Fruit fly (Drosophila melanogaster) whole organism, embryonic: ENCODE results near the gene Gyc88E.

Source experiments
- Antp ChIP-seq: fragments of 200-800 bp; sonication (Bioruptor generic); optimal IDR thresholded peaks from 3 replicates; lab custom pipeline; 2016; ENCODE audit warnings: missing biosample characterization, missing genetic modification characterization
- Atf-2 ChIP-seq: fragments of 200-800 bp; sonication (Bioruptor generic); optimal IDR thresholded peaks from 2 replicates; lab custom pipeline; 2016; ENCODE audit warnings: missing biosample characterization, missing genetic modification characterization
- Bdp1 ChIP-seq: fragments of 200-800 bp; sonication (Bioruptor generic); optimal IDR thresholded peaks from 3 replicates; lab custom pipeline; 2016; ENCODE audit warnings: missing biosample characterization, missing genetic modification characterization
- CG1024 ChIP-seq: fragments of 200-800 bp; sonication (Bioruptor generic); IDR thresholded peaks from 2 replicates; pipeline ENCODE4 v1.3.6; 2022; ENCODE audit warnings: missing biosample characterization, missing genetic modification characterization
- CG10321 ChIP-seq: fragments of 200-800 bp; sonication (Bioruptor generic); IDR thresholded peaks from 2 replicates; pipeline ENCODE4 v1.3.6; 2022; ENCODE audit warnings: missing biosample characterization, missing genetic modification characterization
- CG11085 ChIP-seq: fragments of 200-800 bp; sonication (Bioruptor generic); IDR thresholded peaks from 2 replicates; pipeline ENCODE4 v1.3.6; 2022; ENCODE audit warnings: missing biosample characterization, missing genetic modification characterization
- CG11696 ChIP-seq: fragments of 200-800 bp; sonication (Bioruptor generic); IDR thresholded peaks from 2 replicates; pipeline ENCODE4 v1.3.6; 2022; ENCODE audit warnings: missing biosample characterization, missing genetic modification characterization
- CG12744 ChIP-seq: fragments of 200-800 bp; sonication (Bioruptor generic); optimal IDR thresholded peaks from 2 replicates; lab custom pipeline; 2016; ENCODE audit warnings: missing biosample characterization, missing genetic modification characterization
- CG13123 ChIP-seq: fragments of 200-800 bp; sonication (Bioruptor generic); optimal IDR thresholded peaks from 2 replicates; lab custom pipeline; 2016; ENCODE audit warnings: missing biosample characterization, missing genetic modification characterization
- CG13287 ChIP-seq: fragments of 200-800 bp; sonication (Bioruptor generic); IDR thresholded peaks from 2 replicates; pipeline ENCODE4 v1.3.6; 2022; ENCODE audit warnings: missing biosample characterization, missing genetic modification characterization; ENCODE audit not compliant: partially characterized antibody
- CG13624 ChIP-seq: fragments of 200-800 bp; sonication (Bioruptor generic); optimal IDR thresholded peaks from 2 replicates; lab custom pipeline; 2016; ENCODE audit warnings: missing biosample characterization, missing genetic modification characterization
- CG15269 ChIP-seq: fragments of 200-800 bp; sonication (Bioruptor generic); optimal IDR thresholded peaks from 2 replicates; lab custom pipeline; 2018; ENCODE audit warnings: missing biosample characterization, mild to moderate bottlenecking, missing genetic modification characterization, moderate library complexity
- CG15479 ChIP-seq: fragments of 200-800 bp; sonication (Bioruptor generic); optimal IDR thresholded peaks from 3 replicates; lab custom pipeline; 2019; ENCODE audit warnings: missing biosample characterization, mild to moderate bottlenecking, missing genetic modification characterization, moderate library complexity
- CG2202 ChIP-seq: fragments of 200-800 bp; sonication (Bioruptor generic); optimal IDR thresholded peaks from 2 replicates; lab custom pipeline; 2018; ENCODE audit warnings: missing biosample characterization, mild to moderate bottlenecking, missing genetic modification characterization
- CG31441 ChIP-seq: fragments of 200-800 bp; sonication (Bioruptor generic); IDR thresholded peaks from 2 replicates; pipeline ENCODE4 v1.3.6; 2022; ENCODE audit warnings: missing biosample characterization, missing genetic modification characterization
- CG34422 ChIP-seq: fragments of 200-800 bp; sonication (Bioruptor generic); IDR thresholded peaks from 3 replicates; pipeline ENCODE4 v1.3.6; 2022; ENCODE audit warnings: missing biosample characterization, missing genetic modification characterization
- CG4854 ChIP-seq: fragments of 200-800 bp; sonication (Bioruptor generic); optimal IDR thresholded peaks from 2 replicates; lab custom pipeline; 2016; ENCODE audit warnings: missing biosample characterization, missing genetic modification characterization, inconsistent platforms
- CG7372 ChIP-seq: fragments of 200-800 bp; sonication (Bioruptor generic); IDR thresholded peaks from 2 replicates; pipeline ENCODE4 v1.3.6; 2022; ENCODE audit warnings: missing biosample characterization, missing genetic modification characterization
- CG7745 ChIP-seq: fragments of 200-800 bp; sonication (Bioruptor generic); optimal IDR thresholded peaks from 2 replicates; lab custom pipeline; 2018; ENCODE audit warnings: missing biosample characterization, mild to moderate bottlenecking, missing genetic modification characterization, moderate library complexity
- CG8089 ChIP-seq: fragments of 200-800 bp; sonication (Bioruptor generic); optimal IDR thresholded peaks from 3 replicates; lab custom pipeline; 2016; ENCODE audit warnings: missing biosample characterization, missing genetic modification characterization
- Dad ChIP-seq: fragments of 200-800 bp; sonication (Bioruptor generic); optimal IDR thresholded peaks from 3 replicates; lab custom pipeline; 2016; ENCODE audit warnings: missing biosample characterization, missing genetic modification characterization
- Dfd ChIP-seq, 2 experiments: fragments of >200 bp; optimal IDR thresholded peaks; 2 replicates each; lab custom pipeline; 2017; ENCODE audit warnings: missing biosample characterization in 2 of 2, missing genetic modification characterization in 2 of 2
- E2f2 ChIP-seq: fragments of 200-800 bp; sonication (Bioruptor generic); IDR thresholded peaks from 2 replicates; pipeline ENCODE4 v1.3.6; 2022; ENCODE audit warnings: missing biosample characterization, missing genetic modification characterization
- Fer2 ChIP-seq: fragments of 200-800 bp; sonication (Bioruptor generic); optimal IDR thresholded peaks from 2 replicates; lab custom pipeline; 2018; ENCODE audit warnings: missing biosample characterization, mild to moderate bottlenecking, missing genetic modification characterization, moderate library complexity
- HHEX ChIP-seq: fragments of 200-800 bp; sonication (Bioruptor generic); optimal IDR thresholded peaks from 3 replicates; lab custom pipeline; 2017; ENCODE audit warnings: missing biosample characterization, mild to moderate bottlenecking, missing genetic modification characterization, missing genetic modification reagents
- HmgZ ChIP-seq: fragments of 200-800 bp; sonication (Bioruptor generic); optimal IDR thresholded peaks from 2 replicates; lab custom pipeline; 2018; ENCODE audit warnings: missing biosample characterization, mild to moderate bottlenecking, missing genetic modification characterization
- MESR4 ChIP-seq: fragments of 200-800 bp; sonication (Bioruptor generic); optimal IDR thresholded peaks from 2 replicates; lab custom pipeline; 2018; ENCODE audit warnings: missing biosample characterization, mild to moderate bottlenecking, missing genetic modification characterization, moderate library complexity
- Mad ChIP-seq: fragments of 200-800 bp; sonication (Bioruptor generic); optimal IDR thresholded peaks from 2 replicates; lab custom pipeline; 2016; ENCODE audit warnings: missing biosample characterization, missing genetic modification characterization
- Med ChIP-seq: fragments of 200-800 bp; sonication (Bioruptor generic); peaks from one replicate; lab custom pipeline; 2016; ENCODE audit warnings: missing biosample characterization, missing genetic modification characterization, mild to moderate bottlenecking, inconsistent platforms, moderate library complexity
- Meics ChIP-seq: fragments of 200-800 bp; sonication (Bioruptor generic); optimal IDR thresholded peaks from 2 replicates; lab custom pipeline; 2017; ENCODE audit warnings: missing biosample characterization, mild to moderate bottlenecking, missing genetic modification characterization
- NC2α ChIP-seq: fragments of 200-800 bp; sonication (Bioruptor generic); optimal IDR thresholded peaks from 2 replicates; lab custom pipeline; 2016; ENCODE audit warnings: missing biosample characterization, missing genetic modification characterization
- Spps ChIP-seq: fragments of 200-800 bp; sonication (Bioruptor generic); optimal IDR thresholded peaks from 2 replicates; lab custom pipeline; 2018; ENCODE audit warnings: missing biosample characterization, mild to moderate bottlenecking, missing genetic modification characterization
- Sry-δ ChIP-seq: fragments of 200-800 bp; sonication (Bioruptor generic); optimal IDR thresholded peaks from 2 replicates; lab custom pipeline; 2016; ENCODE audit warnings: missing biosample characterization, missing genetic modification characterization
- TFAM ChIP-seq: fragments of 200-800 bp; sonication (Bioruptor generic); optimal IDR thresholded peaks from 2 replicates; lab custom pipeline; 2017; ENCODE audit warnings: missing biosample characterization, missing genetic modification characterization, inconsistent platforms
- Trl ChIP-seq, 3 experiments: fragments of >200 bp in 2 of 3; fragments of 200-800 bp in 1 of 3; sonication (Bioruptor generic) in 1 of 3; optimal IDR thresholded peaks; 2 replicates in 1 of 3; 3 replicates in 2 of 3; lab custom pipeline; 2016 to 2017; ENCODE audit warnings: missing biosample characterization in 1 of 3, missing genetic modification characterization in 1 of 3
- abd-A ChIP-seq: fragments of 200-800 bp; sonication (Bioruptor generic); optimal IDR thresholded peaks from 3 replicates; lab custom pipeline; 2019; ENCODE audit warnings: missing biosample characterization, mild to moderate bottlenecking, missing genetic modification characterization, moderate library complexity
- ap ChIP-seq: fragments of 200-800 bp; sonication (Bioruptor generic); IDR thresholded peaks from 2 replicates; pipeline ENCODE4 v1.3.6; 2022; ENCODE audit warnings: missing biosample characterization, missing genetic modification characterization
- eve ChIP-seq, 2 experiments: fragments of >200 bp; optimal IDR thresholded peaks; 2 replicates each; lab custom pipeline; 2017; ENCODE audit warnings: missing biosample characterization in 2 of 2, missing genetic modification characterization in 2 of 2
- hb ChIP-seq: fragments of 200-800 bp; sonication (Bioruptor generic); IDR thresholded peaks from 3 replicates; pipeline ENCODE4 v1.3.6; 2022; ENCODE audit warnings: missing biosample characterization, missing genetic modification characterization; ENCODE audit not compliant: partially characterized antibody
- hth ChIP-seq: fragments of >200 bp; optimal IDR thresholded peaks from 2 replicates; lab custom pipeline; 2017; ENCODE audit warnings: inconsistent platforms
- maf-S ChIP-seq: fragments of 200-800 bp; sonication (Bioruptor generic); optimal IDR thresholded peaks from 2 replicates; lab custom pipeline; 2016; ENCODE audit warnings: missing biosample characterization, missing genetic modification characterization
- nmo ChIP-seq: fragments of 200-800 bp; sonication (Bioruptor generic); optimal IDR thresholded peaks from 2 replicates; lab custom pipeline; 2018; ENCODE audit warnings: missing biosample characterization, mild to moderate bottlenecking, missing genetic modification characterization, moderate library complexity
- repo ChIP-seq: fragments of 200-800 bp; sonication (Bioruptor generic); optimal IDR thresholded peaks from 2 replicates; lab custom pipeline; 2016; ENCODE audit warnings: missing biosample characterization, missing genetic modification characterization
- sd ChIP-seq: fragments of 200-800 bp; sonication (Bioruptor generic); optimal IDR thresholded peaks from 3 replicates; lab custom pipeline; 2018; ENCODE audit warnings: missing biosample characterization, mild to moderate bottlenecking, missing genetic modification characterization, moderate library complexity
- slbo ChIP-seq: fragments of 200-800 bp; sonication (Bioruptor generic); IDR thresholded peaks from 2 replicates; pipeline ENCODE4 v1.3.6; 2022; ENCODE audit warnings: missing biosample characterization, missing genetic modification characterization
- ssp ChIP-seq: fragments of 200-800 bp; sonication (Bioruptor generic); IDR thresholded peaks from 2 replicates; pipeline ENCODE4 v1.3.6; 2022; ENCODE audit warnings: missing biosample characterization, missing genetic modification characterization
- vvl ChIP-seq: fragments of 200-800 bp; sonication (Bioruptor generic); IDR thresholded peaks from 2 replicates; pipeline ENCODE4 v1.3.6; 2022; ENCODE audit warnings: missing biosample characterization, missing genetic modification characterization
- zen ChIP-seq: fragments of 200-800 bp; sonication (Bioruptor generic); optimal IDR thresholded peaks from 3 replicates; lab custom pipeline; 2018; ENCODE audit warnings: missing biosample characterization, mild to moderate bottlenecking, missing genetic modification characterization, moderate library complexity
- zen2 ChIP-seq: fragments of 200-800 bp; sonication (Bioruptor generic); IDR thresholded peaks from 3 replicates; pipeline ENCODE4 v1.3.6; 2022; ENCODE audit warnings: missing biosample characterization, missing genetic modification characterization; ENCODE audit not compliant: partially characterized antibody
- zf30C ChIP-seq: fragments of 200-800 bp; sonication (Bioruptor generic); optimal IDR thresholded peaks from 3 replicates; lab custom pipeline; 2018; ENCODE audit warnings: missing biosample characterization, mild to moderate bottlenecking, missing genetic modification characterization

The Gyc88E gene

DNA sequence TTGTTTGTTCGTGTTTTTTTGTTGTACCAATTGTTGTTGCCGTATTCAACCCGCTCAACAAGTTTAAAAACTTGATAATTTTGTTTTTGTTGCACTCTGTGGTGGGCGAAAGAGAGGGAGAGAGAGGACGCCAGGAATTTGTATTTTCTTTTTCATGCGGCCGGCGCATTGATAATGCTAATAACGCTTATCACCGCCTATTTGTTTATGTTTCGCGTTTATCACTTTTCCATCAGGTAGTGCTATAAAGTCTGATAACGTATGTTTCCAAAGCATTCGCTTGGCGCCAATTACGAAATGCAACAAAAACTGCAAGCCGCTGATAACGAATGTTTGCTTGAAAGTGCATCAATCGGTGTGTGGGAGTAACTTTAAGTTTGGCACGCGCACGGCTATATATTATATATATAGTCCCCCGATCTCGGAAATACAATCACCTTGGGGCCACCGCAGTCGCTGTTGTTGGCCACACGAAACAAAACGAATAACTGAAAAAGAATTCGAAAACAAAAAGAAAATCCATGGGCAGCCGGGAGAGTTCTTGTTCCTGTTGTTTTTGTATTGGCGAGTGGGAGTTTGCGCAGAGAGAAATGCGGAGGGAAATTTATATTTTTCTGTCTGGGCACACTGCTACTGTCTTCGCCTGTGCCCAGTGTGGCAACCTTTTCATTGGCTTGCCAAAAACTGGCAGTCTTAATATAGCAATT, 3.0 kb upstream of the Gyc88E start, which contains the start of gene Glys (continued):
- TF ChIP-seq Meics (GFP tag; lab: Kevin White, UChicago) (peak; percentile 34), CG10321 (GFP tag; lab: Robert Waterston, UW) (no peak), ap (GFP tag; lab: Robert Waterston, UW) (no peak), sd (tag; lab: Kevin White, UChicago) (peak; percentile 98), CG11696 (GFP tag; lab: Robert Waterston, UW) (no peak), HHEX (GFP tag; lab: Kevin White, UChicago) (no peak), Sry-δ (peak; percentile 40), CG8089 (no peak), hth (lab: Kevin White, UChicago) (no peak), hb (GFP tag; lab: Robert Waterston, UW) (no peak), CG13287 (GFP tag; lab: Robert Waterston, UW) (peak; percentile 27; the same call in 1 of the 2 replicates), Antp (GFP tag; lab: Kevin White, UChicago) (no peak), CG13123 (no peak), CG2202 (tag; lab: Kevin White, UChicago) (no peak), CG34422 (peak; percentile 69; the same call in 2 of the 3 replicates), E2f2 (no peak), slbo (GFP tag; lab: Robert Waterston, UW) (no peak), CG7745 (tag; lab: Kevin White, UChicago) (no peak), CG15479 (GFP tag; lab: Kevin White, UChicago) (peak; percentile 54), zen (no peak), Atf-2 (GFP tag; lab: Kevin White, UChicago) (no peak), Bdp1 (GFP tag; lab: Kevin White, UChicago) (no peak), Trl (optimal IDR thresholded peaks at IDR 0.05; lab: Kevin White, UChicago) (peak; percentile 49 to 55), Trl (GFP tag; optimal IDR thresholded peaks at IDR 0.05; lab: Kevin White, UChicago) (peak; percentile 42), CG7372 (GFP tag; lab: Robert Waterston, UW) (no peak), TFAM (GFP tag; lab: Kevin White, UChicago) (no peak), CG4854 (GFP tag; lab: Kevin White, UChicago) (no peak), NC2α (GFP tag; lab: Kevin White, UChicago) (no peak), Fer2 (no peak), Dad (GFP tag; lab: Kevin White, UChicago) (no peak), CG1024 (GFP tag; lab: Robert Waterston, UW) (no peak), zen2 (no peak), Med (GFP tag; lab: Kevin White, UChicago) (peak; percentile 58), abd-A (no peak), ssp (GFP tag; lab: Robert Waterston, UW) (no peak), CG12744 (GFP tag; lab: Kevin White, UChicago) (no peak), eve (GFP tag; optimal IDR thresholded peaks at IDR 0.05; lab: Kevin White, UChicago) (peak in 1 of 2 experiments; percentile 48), CG13624 (no peak), Dfd (GFP tag; optimal IDR thresholded peaks at IDR 0.05; lab: Kevin White, UChicago) (no peak), HmgZ (peak; percentile 48), CG15269 (tag; lab: Kevin White, UChicago) (no peak), CG31441 (GFP tag; lab: Robert Waterston, UW) (no peak), maf-S (GFP tag; lab: Kevin White, UChicago) (no peak), vvl (GFP tag; lab: Robert Waterston, UW) (peak; percentile 44; the same call in 1 of the 2 replicates), Spps (no peak), repo (GFP tag; lab: Kevin White, UChicago) (no peak), MESR4 (GFP tag; lab: Kevin White, UChicago) (peak; percentile 2), Mad (GFP tag; lab: Kevin White, UChicago) (peak; percentile 32), nmo (GFP tag; lab: Kevin White, UChicago) (no peak), zf30C (no peak), CG11085 (GFP tag; lab: Robert Waterston, UW) (no peak)
